Fruit fly (Drosophila melanogaster) whole organism, wandering third instar larva: ENCODE results near the gene APC4.

Experiments
- Abd-B ChIP-seq: fragments of >200 bp; optimal IDR thresholded peaks from 2 replicates; lab custom pipeline; 2017; ENCODE audit warnings: missing biosample characterization, missing genetic modification characterization
- CG9705 ChIP-seq: fragments of 200-800 bp; sonication (Bioruptor generic); optimal IDR thresholded peaks from 2 replicates; lab custom pipeline; 2018; ENCODE audit warnings: missing biosample characterization, mild to moderate bottlenecking, missing genetic modification characterization
- CrebA ChIP-seq: fragments of 200-800 bp; sonication (Bioruptor generic); optimal IDR thresholded peaks from 2 replicates; lab custom pipeline; 2016; ENCODE audit warnings: missing biosample characterization, mild to moderate bottlenecking, missing genetic modification characterization, borderline replicate concordance
- Dfd ChIP-seq: fragments of >200 bp; optimal IDR thresholded peaks from 2 replicates; lab custom pipeline; 2017; ENCODE audit warnings: missing biosample characterization, missing genetic modification characterization
- Dif ChIP-seq: fragments of 200-275, 200-300 bp; sonication (Bioruptor generic); optimal IDR thresholded peaks from 2 replicates; lab custom pipeline; 2018; ENCODE audit warnings: missing biosample characterization, missing genetic modification characterization; ENCODE audit not compliant: partially characterized antibody
- GATAd ChIP-seq: sonication (Bioruptor generic); optimal IDR thresholded peaks from 2 replicates; lab custom pipeline; 2016; ENCODE audit warnings: missing biosample characterization, missing genetic modification characterization
- HLH106 ChIP-seq: fragments of 200-800 bp; optimal IDR thresholded peaks from 3 replicates; lab custom pipeline; 2019; ENCODE audit warnings: missing biosample characterization, mild to moderate bottlenecking, missing genetic modification characterization, moderate library complexity
- Hnf4 ChIP-seq: fragments of 200-800 bp; sonication (Bioruptor generic); optimal IDR thresholded peaks from 2 replicates; lab custom pipeline; 2016; ENCODE audit warnings: missing biosample characterization, mild to moderate bottlenecking, missing genetic modification characterization
- Hr78 ChIP-seq: fragments of >200 bp; optimal IDR thresholded peaks from 2 replicates; lab custom pipeline; 2017; ENCODE audit warnings: missing biosample characterization, missing genetic modification characterization
- Hr83 ChIP-seq: fragments of 200-300 bp; sonication (Bioruptor generic); optimal IDR thresholded peaks from 2 replicates; lab custom pipeline; 2016; ENCODE audit warnings: missing biosample characterization, mild to moderate bottlenecking, missing genetic modification characterization, moderate library complexity; ENCODE audit not compliant: poor library complexity, severe bottlenecking
- Jra ChIP-seq: sonication (Bioruptor generic); optimal IDR thresholded peaks from 2 replicates; lab custom pipeline; 2016; ENCODE audit warnings: missing biosample characterization, missing genetic modification characterization
- Mio ChIP-seq: sonication (Bioruptor generic); optimal IDR thresholded peaks from 2 replicates; lab custom pipeline; 2016; ENCODE audit warnings: missing biosample characterization, missing genetic modification characterization
- Myc ChIP-seq: fragments of >200 bp; optimal IDR thresholded peaks from 2 replicates; lab custom pipeline; 2017
- N ChIP-seq: fragments of >200 bp; optimal IDR thresholded peaks from 2 replicates; lab custom pipeline; 2018; ENCODE audit warnings: missing biosample characterization, missing external identifiers, missing genetic modification characterization
- OdsH ChIP-seq: fragments of 200-800 bp; sonication (Bioruptor generic); optimal IDR thresholded peaks from 2 replicates; lab custom pipeline; 2016; ENCODE audit warnings: missing biosample characterization, mild to moderate bottlenecking, missing genetic modification characterization
- Rel ChIP-seq, 2 experiments: fragments of 200-800 bp; sonication (Bioruptor generic) in 1 of 2; optimal IDR thresholded peaks; 2 replicates in 1 of 2; 3 replicates in 1 of 2; lab custom pipeline; 2016 to 2019; ENCODE audit warnings: mild to moderate bottlenecking in 2 of 2, missing biosample characterization in 2 of 2, missing genetic modification characterization in 2 of 2, moderate library complexity in 1 of 2
- Sp1 ChIP-seq: fragments of 200-800 bp; sonication (Bioruptor generic); optimal IDR thresholded peaks from 3 replicates; lab custom pipeline; 2019; ENCODE audit warnings: missing biosample characterization, mild to moderate bottlenecking, missing genetic modification characterization, moderate library complexity
- Vsx2 ChIP-seq: fragments of 200-300, 225-300 bp; sonication (Bioruptor generic); optimal IDR thresholded peaks from 2 replicates; lab custom pipeline; 2018; ENCODE audit warnings: missing biosample characterization, missing genetic modification characterization; ENCODE audit not compliant: partially characterized antibody
- br ChIP-seq: fragments of 200-800 bp; sonication (Bioruptor generic); optimal IDR thresholded peaks from 2 replicates; lab custom pipeline; 2016; ENCODE audit warnings: missing biosample characterization, missing genetic modification characterization
- brk ChIP-seq: fragments of 200-800 bp; sonication (Bioruptor generic); optimal IDR thresholded peaks from 2 replicates; lab custom pipeline; 2016; ENCODE audit warnings: missing biosample characterization, mild to moderate bottlenecking, missing genetic modification characterization
- dmrt93B ChIP-seq: fragments of 200-800 bp; sonication (Bioruptor generic); optimal IDR thresholded peaks from 2 replicates; lab custom pipeline; 2018; ENCODE audit warnings: missing biosample characterization, mild to moderate bottlenecking, missing genetic modification characterization
- dsf ChIP-seq: sonication (Bioruptor generic); optimal IDR thresholded peaks from 2 replicates; lab custom pipeline; 2016; ENCODE audit warnings: missing biosample characterization, missing genetic modification characterization, borderline replicate concordance
- ey ChIP-seq: fragments of 200-800 bp; sonication (Bioruptor generic); optimal IDR thresholded peaks from 2 replicates; lab custom pipeline; 2016; ENCODE audit warnings: missing biosample characterization, missing genetic modification characterization
- foxo ChIP-seq, 2 experiments: fragments of 200-800 bp; sonication (Bioruptor generic); optimal IDR thresholded peaks; 2 replicates in 1 of 2; 3 replicates in 1 of 2; lab custom pipeline; 2016 to 2017; ENCODE audit warnings: missing biosample characterization in 2 of 2, missing genetic modification characterization in 2 of 2
- fru ChIP-seq: fragments of 200-800 bp; sonication (Bioruptor generic); optimal IDR thresholded peaks from 3 replicates; lab custom pipeline; 2016; ENCODE audit warnings: missing biosample characterization, mild to moderate bottlenecking, missing genetic modification characterization
- h ChIP-seq: fragments of 200-800 bp; sonication (Bioruptor generic); optimal IDR thresholded peaks from 3 replicates; lab custom pipeline; 2016; ENCODE audit warnings: missing biosample characterization, mild to moderate bottlenecking, missing genetic modification characterization
- jim ChIP-seq: fragments of 175-275, 200-325 bp; sonication (Bioruptor generic); optimal IDR thresholded peaks from 2 replicates; lab custom pipeline; 2016; ENCODE audit warnings: missing biosample characterization, mild to moderate bottlenecking, missing genetic modification characterization
- lola ChIP-seq: fragments of >200 bp; optimal IDR thresholded peaks from 2 replicates; lab custom pipeline; 2017; ENCODE audit warnings: missing biosample characterization, missing genetic modification characterization
- pan ChIP-seq: fragments of >200 bp; optimal IDR thresholded peaks from 2 replicates; lab custom pipeline; 2017
- psq ChIP-seq: fragments of 200-800 bp; sonication (Bioruptor generic); optimal IDR thresholded peaks from 3 replicates; lab custom pipeline; 2017; ENCODE audit warnings: missing biosample characterization, mild to moderate bottlenecking, missing genetic modification characterization, moderate library complexity
- rgr ChIP-seq: fragments of 200-800 bp; sonication (Bioruptor generic); optimal IDR thresholded peaks from 3 replicates; lab custom pipeline; 2016; ENCODE audit warnings: missing biosample characterization, mild to moderate bottlenecking, missing genetic modification characterization
- sage ChIP-seq: fragments of 200-800 bp; sonication (Bioruptor generic); optimal IDR thresholded peaks from 2 replicates; lab custom pipeline; 2016; ENCODE audit warnings: missing biosample characterization, mild to moderate bottlenecking, missing genetic modification characterization
- sv ChIP-seq: fragments of 200-800 bp; sonication (Bioruptor generic); optimal IDR thresholded peaks from 3 replicates; lab custom pipeline; 2016; ENCODE audit warnings: missing biosample characterization, missing genetic modification characterization
- tai ChIP-seq: sonication (Bioruptor generic); optimal IDR thresholded peaks from 2 replicates; lab custom pipeline; 2016; ENCODE audit warnings: missing biosample characterization, missing genetic modification characterization
- usp ChIP-seq: fragments of >200 bp; optimal IDR thresholded peaks from 2 replicates; lab custom pipeline; 2017; ENCODE audit warnings: missing biosample characterization, missing genetic modification characterization

The APC4 gene

dm6 chrX:9043711-9044505, 38.8 kb upstream of the APC4 start:
- TF ChIP-seq sage (GFP tag; lab: Kevin White, UChicago) (no peak), brk (GFP tag; lab: Kevin White, UChicago) (no peak), dmrt93B (GFP tag; lab: Kevin White, UChicago) (no peak), Myc (lab: Kevin White, UChicago) (no peak), h (GFP tag; lab: Kevin White, UChicago) (no peak), psq (no peak), Hr83 (GFP tag; lab: Kevin White, UChicago) (no peak)

- no peak for TF ChIP-seq tai (GFP tag; lab: Kevin White, UChicago)
- no peak for TF ChIP-seq CG9705 (GFP tag; lab: Kevin White, UChicago)
- TF ChIP-seq N (GFP tag; lab: Kevin White, UChicago), result no peak
- TF ChIP-seq sage (GFP tag; lab: Kevin White, UChicago), result no peak
- TF ChIP-seq Sp1 (GFP tag; lab: Kevin White, UChicago), result peak; percentile 3
- no peak for TF ChIP-seq ey (GFP tag; lab: Kevin White, UChicago)
- TF ChIP-seq rgr (GFP tag; lab: Kevin White, UChicago), result peak; percentile 1
- no peak for TF ChIP-seq Abd-B (GFP tag; lab: Kevin White, UChicago)
- TF ChIP-seq foxo (GFP tag; optimal IDR thresholded peaks at IDR 0.05; lab: Kevin White, UChicago), result no peak
- no peak for TF ChIP-seq Dif
- peak; percentile 7 for TF ChIP-seq Hr83 (GFP tag; lab: Kevin White, UChicago)
Observed at dm6 chrX:9044857-9045256, 37.9 kb upstream of the APC4 start.

- TF ChIP-seq Vsx2 (GFP tag; lab: Kevin White, UChicago) (no peak), psq (peak; percentile 13), ey (GFP tag; lab: Kevin White, UChicago) (peak; percentile 12), CrebA (no peak), Sp1 (GFP tag; lab: Kevin White, UChicago) (no peak), dsf (GFP tag; lab: Kevin White, UChicago) (no peak), Jra (no peak), tai (GFP tag; lab: Kevin White, UChicago) (no peak), HLH106 (tag; lab: Kevin White, UChicago) (no peak), Abd-B (GFP tag; lab: Kevin White, UChicago) (no peak), h (GFP tag; lab: Kevin White, UChicago) (peak; percentile 8), br (GFP tag; lab: Kevin White, UChicago) (peak; percentile 14), Hr78 (GFP tag; lab: Kevin White, UChicago) (no peak), brk (GFP tag; lab: Kevin White, UChicago) (no peak), Hnf4 (GFP tag; lab: Kevin White, UChicago) (no peak), rgr (GFP tag; lab: Kevin White, UChicago) (no peak), Mio (GFP tag; lab: Kevin White, UChicago) (no peak), N (GFP tag; lab: Kevin White, UChicago) (no peak), jim (GFP tag; lab: Kevin White, UChicago) (no peak), sv (GFP tag; lab: Kevin White, UChicago) (no peak), Dif (no peak), foxo (GFP tag; optimal IDR thresholded peaks at IDR 0.05; lab: Kevin White, UChicago) (peak in 1 of 2 experiments; percentile 22), OdsH (GFP tag; lab: Kevin White, UChicago) (no peak), lola (GFP tag; lab: Kevin White, UChicago) (no peak), CG9705 (GFP tag; lab: Kevin White, UChicago) (no peak), Dfd (GFP tag; lab: Kevin White, UChicago) (no peak), sage (GFP tag; lab: Kevin White, UChicago) (no peak), Rel (GFP tag; optimal IDR thresholded peaks at IDR 0.05; lab: Kevin White, UChicago) (no peak), Rel (tag; optimal IDR thresholded peaks at IDR 0.05; lab: Kevin White, UChicago) (no peak), GATAd (no peak), pan (lab: Kevin White, UChicago) (no peak), Hr83 (GFP tag; lab: Kevin White, UChicago) (no peak), usp (no peak), fru (GFP tag; lab: Kevin White, UChicago) (peak; percentile 28)
Observed at dm6 chrX:9046383-9046941, 36.3 kb upstream of the APC4 start.
